Worm (Caenorhabditis elegans): ENCODE measurements around the gene F08G12.3.
A peak's percentile ranks its signal among the peaks of the same experiment; 100 is the strongest.

The F08G12.3 gene

ce11 chrX:11290528-11290927, 9.5 kb upstream of the F08G12.3 start:
- no peak for TF ChIP-seq lin-32 (GFP tag; optimal IDR thresholded peaks at IDR 0.05)
- TF ChIP-seq elt-1 (tag; optimal IDR thresholded peaks at IDR 0.05; ENCODE audit: borderline replicate concordance, insufficient read depth) = no peak
- TF ChIP-seq unc-62 (GFP tag; optimal IDR thresholded peaks at IDR 0.05) = no peak
- TF ChIP-seq ceh-83 (GFP tag; optimal IDR thresholded peaks at IDR 0.05) = no peak
- no peak for TF ChIP-seq ceh-43 (GFP tag; optimal IDR thresholded peaks at IDR 0.05)
- TF ChIP-seq M03D4.4 (tag; optimal IDR thresholded peaks at IDR 0.05) = no peak
- no peak for TF ChIP-seq ham-2 (GFP tag; optimal IDR thresholded peaks at IDR 0.05)
- TF ChIP-seq mls-2 (tag; optimal IDR thresholded peaks at IDR 0.05) = no peak
- TF ChIP-seq nhr-28 (tag; optimal IDR thresholded peaks at IDR 0.05) = no peak
- TF ChIP-seq drap-1 (GFP tag; optimal IDR thresholded peaks at IDR 0.05) = no peak
- TF ChIP-seq mab-5 (tag; optimal IDR thresholded peaks at IDR 0.05) = no peak
- no peak for TF ChIP-seq sem-2 (GFP tag; optimal IDR thresholded peaks at IDR 0.05)
- no peak for TF ChIP-seq nhr-12 (tag; optimal IDR thresholded peaks at IDR 0.05)

- TF ChIP-seq nhr-12 (tag; optimal IDR thresholded peaks at IDR 0.05) (no peak), zip-8 (tag; optimal IDR thresholded peaks at IDR 0.05) (no peak), mep-1 (tag; optimal IDR thresholded peaks at IDR 0.05) (peak; percentile 12), ces-1 (GFP tag; optimal IDR thresholded peaks at IDR 0.05) (no peak), unc-39 (tag; optimal IDR thresholded peaks at IDR 0.05) (no peak), cnd-1 (tag; optimal IDR thresholded peaks at IDR 0.05) (peak; percentile 26), lsy-2 (tag; optimal IDR thresholded peaks at IDR 0.05) (no peak), mls-2 (tag; optimal IDR thresholded peaks at IDR 0.05) (peak; percentile 39), ham-2 (GFP tag; optimal IDR thresholded peaks at IDR 0.05) (no peak), sem-2 (GFP tag; optimal IDR thresholded peaks at IDR 0.05) (no peak), nhr-2 (tag; optimal IDR thresholded peaks at IDR 0.05) (peak; percentile 78), ceh-39 (tag; optimal IDR thresholded peaks at IDR 0.05) (peak; percentile 48), elt-1 (tag; optimal IDR thresholded peaks at IDR 0.05; ENCODE audit: borderline replicate concordance, insufficient read depth) (no peak), snpc-4 (tag; optimal IDR thresholded peaks at IDR 0.05) (no peak), nhr-76 (tag; optimal IDR thresholded peaks at IDR 0.05) (no peak), hlh-1 (tag; optimal IDR thresholded peaks at IDR 0.05) (no peak), flh-1 (GFP tag; optimal IDR thresholded peaks at IDR 0.05) (no peak), M03D4.4 (tag; optimal IDR thresholded peaks at IDR 0.05) (no peak), ceh-43 (GFP tag; optimal IDR thresholded peaks at IDR 0.05) (no peak), nhr-237 (tag; optimal IDR thresholded peaks at IDR 0.05) (no peak), lin-13 (tag; optimal IDR thresholded peaks at IDR 0.05) (no peak), unc-120 (tag; optimal IDR thresholded peaks at IDR 0.05; ENCODE audit: poor library complexity, severe bottlenecking) (no peak), drap-1 (GFP tag; optimal IDR thresholded peaks at IDR 0.05) (no peak), bed-3 (GFP tag; optimal IDR thresholded peaks at IDR 0.05) (no peak), unc-62 (GFP tag; optimal IDR thresholded peaks at IDR 0.05) (no peak), lin-32 (GFP tag; optimal IDR thresholded peaks at IDR 0.05) (no peak), ceh-83 (GFP tag; optimal IDR thresholded peaks at IDR 0.05) (no peak), ztf-11 (tag; optimal IDR thresholded peaks at IDR 0.05) (peak; percentile 10)
Observed at ce11 chrX:11296683-11297365, 3.2 kb upstream of the F08G12.3 start, which contains the start of gene inx-2. Gene inx-2, minus strand, starts transcription at chrX:11296733.

ce11 chrX:11305773-11306172, 5.7 kb downstream of the F08G12.3 start, which contains the start of gene F08G12.1:
Gene F08G12.1, minus strand, starts transcription at chrX:11305873.
- TF ChIP-seq drap-1 (GFP tag; optimal IDR thresholded peaks at IDR 0.05) = no peak
- no peak for TF ChIP-seq elt-3 (tag; optimal IDR thresholded peaks at IDR 0.05)
- no peak for TF ChIP-seq nhr-12 (tag; optimal IDR thresholded peaks at IDR 0.05)
- TF ChIP-seq ceh-43 (GFP tag; optimal IDR thresholded peaks at IDR 0.05) = no peak
- no peak for TF ChIP-seq lin-32 (GFP tag; optimal IDR thresholded peaks at IDR 0.05)
- TF ChIP-seq mep-1 (tag; optimal IDR thresholded peaks at IDR 0.05) = no peak
- TF ChIP-seq ztf-11 (tag; optimal IDR thresholded peaks at IDR 0.05) = no peak
- TF ChIP-seq unc-62 (GFP tag; optimal IDR thresholded peaks at IDR 0.05) = no peak
- no peak for TF ChIP-seq lin-13 (tag; optimal IDR thresholded peaks at IDR 0.05)
- no peak for TF ChIP-seq ham-2 (GFP tag; optimal IDR thresholded peaks at IDR 0.05)
- no peak for TF ChIP-seq sptf-1 (tag; optimal IDR thresholded peaks at IDR 0.05)
- TF ChIP-seq mls-2 (tag; optimal IDR thresholded peaks at IDR 0.05) = no peak
- no peak for TF ChIP-seq unc-120 (tag; optimal IDR thresholded peaks at IDR 0.05; ENCODE audit: poor library complexity, severe bottlenecking)
- TF ChIP-seq pha-4 (tag; optimal IDR thresholded peaks at IDR 0.05) = no peak
- TF ChIP-seq ceh-83 (GFP tag; optimal IDR thresholded peaks at IDR 0.05) = no peak
- TF ChIP-seq nhr-28 (tag; optimal IDR thresholded peaks at IDR 0.05) = no peak
